Fruit fly (Drosophila melanogaster) whole organism, pupa: Measurements from ENCODE around the gene Ugt302E1.

Experiments
- CG12605 ChIP-seq: fragments of 200-800 bp; sonication (Bioruptor generic); IDR thresholded peaks from 2 replicates; pipeline ENCODE4 v1.3.6; 2022; ENCODE audit warnings: missing biosample characterization, missing genetic modification characterization
- CG13204 ChIP-seq: fragments of 200-800 bp; sonication (Bioruptor generic); optimal IDR thresholded peaks from 2 replicates; lab custom pipeline; 2018; ENCODE audit warnings: missing biosample characterization, mild to moderate bottlenecking, missing genetic modification characterization, moderate library complexity
- CG17806 ChIP-seq: fragments of 200-800 bp; sonication (Bioruptor generic); optimal IDR thresholded peaks from 2 replicates; lab custom pipeline; 2018; ENCODE audit warnings: missing biosample characterization, mild to moderate bottlenecking, missing genetic modification characterization, moderate library complexity
- CG32121 ChIP-seq: fragments of 200-800 bp; sonication (Bioruptor generic); IDR thresholded peaks from 2 replicates; pipeline ENCODE4 v1.3.6; 2022; ENCODE audit warnings: missing biosample characterization, missing genetic modification characterization
- CG4496 ChIP-seq: fragments of 200-800 bp; sonication (Bioruptor generic); IDR thresholded peaks from 3 replicates; pipeline ENCODE4 v1.3.6; 2022; ENCODE audit warnings: missing biosample characterization, missing genetic modification characterization
- CG8159 ChIP-seq: fragments of 200-800 bp; sonication (Bioruptor generic); optimal IDR thresholded peaks from 3 replicates; lab custom pipeline; 2018; ENCODE audit warnings: missing biosample characterization, mild to moderate bottlenecking, missing genetic modification characterization, moderate library complexity
- CG9948 ChIP-seq: fragments of 200-800 bp; sonication (Bioruptor generic); optimal IDR thresholded peaks from 2 replicates; lab custom pipeline; 2018; ENCODE audit warnings: missing biosample characterization, mild to moderate bottlenecking, missing genetic modification characterization, moderate library complexity
- D1 ChIP-seq: fragments of 200-800 bp; sonication (Bioruptor generic); optimal IDR thresholded peaks from 2 replicates; lab custom pipeline; 2018; ENCODE audit warnings: missing biosample characterization, mild to moderate bottlenecking, missing genetic modification characterization, moderate library complexity
- Ets98B ChIP-seq: fragments of 200-800 bp; sonication (Bioruptor generic); IDR thresholded peaks from 2 replicates; pipeline ENCODE4 v1.3.6; 2022; ENCODE audit warnings: missing biosample characterization, missing genetic modification characterization
- Pif1A ChIP-seq: fragments of 200-800 bp; sonication (Bioruptor generic); optimal IDR thresholded peaks from 3 replicates; lab custom pipeline; 2016; ENCODE audit warnings: missing biosample characterization, missing genetic modification characterization
- Snoo ChIP-seq: fragments of 200-800 bp; sonication (Bioruptor generic); optimal IDR thresholded peaks from 3 replicates; lab custom pipeline; 2017; ENCODE audit warnings: missing biosample characterization, mild to moderate bottlenecking, missing genetic modification characterization, inconsistent platforms
- rn ChIP-seq: fragments of 200-800 bp; sonication (Bioruptor generic); IDR thresholded peaks from 2 replicates; pipeline ENCODE4 v1.3.6; 2022; ENCODE audit warnings: missing biosample characterization, missing genetic modification characterization

DNA sequence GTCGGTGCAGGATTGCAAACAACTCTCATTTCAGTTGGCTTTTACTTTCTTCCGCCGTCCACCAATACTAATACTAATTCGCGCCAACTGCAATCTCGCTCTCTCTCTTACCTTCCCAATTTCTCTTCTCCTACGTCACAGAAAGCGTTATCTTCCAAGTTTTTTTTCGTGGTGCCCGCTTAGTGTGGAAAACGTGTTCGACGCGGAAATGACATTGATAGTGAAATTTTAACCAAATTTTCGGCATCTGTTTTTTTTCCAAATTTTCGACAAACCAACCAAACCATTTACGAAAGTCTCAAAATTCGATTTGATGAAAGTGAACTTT lies 42.9 kb downstream of the Ugt302E1 start, which contains the start of gene cu:
- no peak for TF ChIP-seq CG13204
- TF ChIP-seq CG8159 (tag; lab: Kevin White, UChicago): no peak
- no peak for TF ChIP-seq CG12605 (GFP tag; lab: Robert Waterston, UW)
- no peak for TF ChIP-seq Pif1A (GFP tag; lab: Kevin White, UChicago)
- TF ChIP-seq CG32121 (GFP tag; lab: Robert Waterston, UW): no peak
- no peak for TF ChIP-seq CG9948 (tag; lab: Kevin White, UChicago)
- no peak for TF ChIP-seq Snoo (tag; lab: Kevin White, UChicago)
- no peak for TF ChIP-seq Ets98B (GFP tag; lab: Robert Waterston, UW)
- TF ChIP-seq D1 (tag; lab: Kevin White, UChicago): no peak
- TF ChIP-seq rn (GFP tag; lab: Robert Waterston, UW): no peak
- TF ChIP-seq CG17806 (tag; lab: Kevin White, UChicago): no peak
- TF ChIP-seq CG4496 (GFP tag; lab: Robert Waterston, UW): no peak
